Worm (Caenorhabditis elegans) whole organism, late embryonic: ENCODE results near the gene acn-1.

Experiments used
- C38D4.7 ChIP-seq: fragments of 200-800 bp; sonication (Bioruptor generic); optimal IDR thresholded peaks from 2 replicates; lab custom pipeline; 2018; ENCODE audit warnings: mild to moderate bottlenecking, missing genetic modification characterization, moderate library complexity, missing compliant biosample characterization
- F13H6.1 ChIP-seq: sonication (generic microtip); optimal IDR thresholded peaks from 2 replicates; lab custom pipeline; 2016; ENCODE audit warnings: missing genetic modification characterization, missing compliant biosample characterization
- K09A11.1 ChIP-seq: sonication (generic microtip); optimal IDR thresholded peaks from 2 replicates; lab custom pipeline; 2017; ENCODE audit warnings: antibody characterized with exemption, mild to moderate bottlenecking, missing genetic modification characterization, missing compliant biosample characterization; ENCODE audit not compliant: insufficient read depth
- T23F11.4 ChIP-seq: fragments of 200-800 bp; sonication (Bioruptor generic); optimal IDR thresholded peaks from 2 replicates; lab custom pipeline; 2018; ENCODE audit warnings: mild to moderate bottlenecking, missing genetic modification characterization, missing compliant biosample characterization
- Y22D7AL.16 ChIP-seq: sonication (generic microtip); optimal IDR thresholded peaks from 2 replicates; lab custom pipeline; 2016; ENCODE audit warnings: missing genetic modification characterization, missing compliant biosample characterization
- ama-1 ChIP-seq: fragments of 150-350 bp; optimal IDR thresholded peaks from 2 replicates; lab custom pipeline; 2014
- ceh-14 ChIP-seq: sonication (generic microtip); optimal IDR thresholded peaks from 2 replicates; lab custom pipeline; 2016; ENCODE audit warnings: missing genotype, missing genetic modification characterization, missing compliant biosample characterization
- ceh-18 ChIP-seq: sonication (generic microtip); optimal IDR thresholded peaks from 2 replicates; lab custom pipeline; 2016; ENCODE audit warnings: missing genetic modification characterization, missing compliant biosample characterization
- ceh-22 ChIP-seq: sonication (generic microtip); optimal IDR thresholded peaks from 2 replicates; lab custom pipeline; 2017; ENCODE audit warnings: missing biosample characterization, missing genetic modification characterization
- ceh-24 ChIP-seq: sonication (generic microtip); optimal IDR thresholded peaks from 2 replicates; lab custom pipeline; 2016; ENCODE audit warnings: mild to moderate bottlenecking, missing genetic modification characterization, missing compliant biosample characterization
- ceh-30 ChIP-seq: fragments of 150-350 bp; optimal IDR thresholded peaks from 2 replicates; lab custom pipeline; 2014; ENCODE audit warnings: missing biosample characterization, missing genetic modification characterization
- ceh-31 ChIP-seq: sonication (generic microtip); optimal IDR thresholded peaks from 2 replicates; lab custom pipeline; 2016; ENCODE audit warnings: missing genetic modification characterization, missing compliant biosample characterization
- ceh-34 ChIP-seq: sonication (generic microtip); optimal IDR thresholded peaks from 2 replicates; lab custom pipeline; 2016; ENCODE audit warnings: mild to moderate bottlenecking, missing genetic modification characterization, missing compliant biosample characterization
- ceh-48 ChIP-seq: sonication (generic microtip); optimal IDR thresholded peaks from 2 replicates; lab custom pipeline; 2016; ENCODE audit warnings: missing genetic modification characterization, inconsistent platforms, missing compliant biosample characterization
- ceh-6 ChIP-seq: fragments of 200-800 bp; sonication (Bioruptor generic); optimal IDR thresholded peaks from 2 replicates; lab custom pipeline; 2018; ENCODE audit warnings: mild to moderate bottlenecking, missing genetic modification characterization, missing compliant biosample characterization
- ceh-9 ChIP-seq: sonication (generic microtip); optimal IDR thresholded peaks from 2 replicates; lab custom pipeline; 2016; ENCODE audit warnings: mild to moderate bottlenecking, missing genetic modification characterization, inconsistent platforms, missing compliant biosample characterization
- che-1 ChIP-seq: sonication (generic microtip); optimal IDR thresholded peaks from 2 replicates; lab custom pipeline; 2016; ENCODE audit warnings: mild to moderate bottlenecking, missing genetic modification characterization, missing compliant biosample characterization
- dve-1 ChIP-seq: sonication (generic microtip); optimal IDR thresholded peaks from 2 replicates; lab custom pipeline; 2017; ENCODE audit warnings: antibody characterized with exemption, mild to moderate bottlenecking, missing genetic modification characterization, missing compliant biosample characterization
- elt-2 ChIP-seq: sonication (generic microtip); optimal IDR thresholded peaks from 2 replicates; lab custom pipeline; 2016; ENCODE audit warnings: missing genetic modification reagents, missing genetic modification characterization, missing compliant biosample characterization
- elt-4 ChIP-seq: sonication (generic microtip); optimal IDR thresholded peaks from 2 replicates; lab custom pipeline; 2016; ENCODE audit warnings: missing genetic modification characterization, missing compliant biosample characterization
- eyg-1 ChIP-seq: sonication (generic microtip); optimal IDR thresholded peaks from 2 replicates; lab custom pipeline; 2016; ENCODE audit warnings: missing genotype, missing genetic modification characterization, missing compliant biosample characterization
- fkh-6 ChIP-seq: sonication (generic microtip); optimal IDR thresholded peaks from 2 replicates; lab custom pipeline; 2016; ENCODE audit warnings: missing genetic modification characterization, missing compliant biosample characterization
- hlh-13 ChIP-seq: fragments of 200-800 bp; sonication (Bioruptor generic); optimal IDR thresholded peaks from 2 replicates; lab custom pipeline; 2018; ENCODE audit warnings: mild to moderate bottlenecking, missing genetic modification characterization, missing compliant biosample characterization
- hlh-15 ChIP-seq: sonication (generic microtip); optimal IDR thresholded peaks from 2 replicates; lab custom pipeline; 2016; ENCODE audit warnings: missing genetic modification characterization, missing compliant biosample characterization
- hlh-30 ChIP-seq: sonication (generic microtip); optimal IDR thresholded peaks from 2 replicates; lab custom pipeline; 2017; ENCODE audit warnings: antibody characterized with exemption, missing genetic modification characterization, missing compliant biosample characterization; ENCODE audit not compliant: insufficient read depth
- hlh-8 ChIP-seq: sonication (generic microtip); optimal IDR thresholded peaks from 2 replicates; lab custom pipeline; 2016; ENCODE audit warnings: missing genotype, missing genetic modification characterization, missing compliant biosample characterization
- lim-6 ChIP-seq: sonication (generic microtip); optimal IDR thresholded peaks from 2 replicates; lab custom pipeline; 2016; ENCODE audit warnings: missing genetic modification characterization, missing compliant biosample characterization
- lin-11 ChIP-seq: fragments of 200-800 bp; sonication (Bioruptor generic); optimal IDR thresholded peaks from 2 replicates; lab custom pipeline; 2018; ENCODE audit warnings: mild to moderate bottlenecking, missing genetic modification characterization, missing compliant biosample characterization
- madf-2 ChIP-seq: sonication (generic microtip); optimal IDR thresholded peaks from 2 replicates; lab custom pipeline; 2017; ENCODE audit warnings: missing genetic modification characterization, missing compliant biosample characterization
- nfya-1 ChIP-seq: sonication (generic microtip); optimal IDR thresholded peaks from 2 replicates; lab custom pipeline; 2017; ENCODE audit warnings: missing genetic modification characterization, mild to moderate bottlenecking, missing compliant biosample characterization, antibody characterized with exemption, moderate library complexity
- nhr-11 ChIP-seq: fragments of 150-350 bp; optimal IDR thresholded peaks from 2 replicates; lab custom pipeline; 2014; ENCODE audit warnings: missing biosample characterization, missing genetic modification characterization
- nhr-232 ChIP-seq: sonication (generic microtip); optimal IDR thresholded peaks from 2 replicates; lab custom pipeline; 2016; ENCODE audit warnings: missing genetic modification characterization, missing compliant biosample characterization
- npax-4 ChIP-seq: sonication (generic microtip); optimal IDR thresholded peaks from 2 replicates; lab custom pipeline; 2016; ENCODE audit warnings: missing genetic modification characterization, missing compliant biosample characterization
- odd-2 ChIP-seq: sonication (generic microtip); optimal IDR thresholded peaks from 2 replicates; lab custom pipeline; 2017; ENCODE audit warnings: antibody characterized with exemption, mild to moderate bottlenecking, missing genetic modification characterization, missing compliant biosample characterization
- pag-3 ChIP-seq: sonication (generic microtip); optimal IDR thresholded peaks from 2 replicates; lab custom pipeline; 2016; ENCODE audit warnings: missing compliant biosample characterization, missing genetic modification characterization, borderline replicate concordance
- pax-1 ChIP-seq: fragments of 150-350 bp; optimal IDR thresholded peaks from 2 replicates; lab custom pipeline; 2014; ENCODE audit warnings: missing biosample characterization, missing genetic modification characterization
- pha-2 ChIP-seq: sonication (generic microtip); optimal IDR thresholded peaks from 2 replicates; lab custom pipeline; 2017; ENCODE audit warnings: mild to moderate bottlenecking, missing genetic modification characterization, missing compliant biosample characterization
- pha-4 ChIP-seq: fragments of 150-350 bp; optimal IDR thresholded peaks from 2 replicates; lab custom pipeline; 2018; ENCODE audit warnings: missing biosample characterization, missing genetic modification reagents, missing genetic modification characterization
- pros-1 ChIP-seq: fragments of 150-350 bp; optimal IDR thresholded peaks from 2 replicates; lab custom pipeline; 2014; ENCODE audit warnings: missing biosample characterization, missing genetic modification reagents, missing genetic modification characterization
- ref-2 ChIP-seq: sonication (generic microtip); optimal IDR thresholded peaks from 2 replicates; lab custom pipeline; 2016; ENCODE audit warnings: missing genetic modification characterization, missing compliant biosample characterization
- sdc-2 ChIP-seq: sonication (generic microtip); optimal IDR thresholded peaks from 2 replicates; lab custom pipeline; 2016; ENCODE audit warnings: missing genotype, missing genetic modification characterization, missing compliant biosample characterization
- sox-4 ChIP-seq: sonication (generic microtip); optimal IDR thresholded peaks from 2 replicates; lab custom pipeline; 2017; ENCODE audit warnings: mild to moderate bottlenecking, missing genetic modification characterization, inconsistent platforms, missing compliant biosample characterization
- syd-9 ChIP-seq: sonication (generic microtip); optimal IDR thresholded peaks from 2 replicates; lab custom pipeline; 2016; ENCODE audit warnings: mild to moderate bottlenecking, missing genetic modification characterization, moderate library complexity, missing compliant biosample characterization
- tbx-7 ChIP-seq: sonication (generic microtip); optimal IDR thresholded peaks from 2 replicates; lab custom pipeline; 2016; ENCODE audit warnings: missing genotype, missing genetic modification characterization, missing compliant biosample characterization
- unc-3 ChIP-seq, 2 experiments: fragments of 200-800 bp in 1 of 2; sonication (Bioruptor generic) in 1 of 2; sonication (generic microtip) in 1 of 2; conservative IDR thresholded peaks in 1 of 2; optimal IDR thresholded peaks in 1 of 2; 2 replicates each; pipeline versions ENCODE4 v1.3.6 to Lab custom; 2016 to 2022; ENCODE audit warnings: missing compliant biosample characterization in 2 of 2, missing genetic modification characterization in 2 of 2, missing genetic modification reagents in 1 of 2
- unc-42 ChIP-seq: sonication (generic microtip); optimal IDR thresholded peaks from 2 replicates; lab custom pipeline; 2016; ENCODE audit warnings: missing genotype, missing genetic modification characterization, missing compliant biosample characterization
- unc-55 ChIP-seq: sonication (generic microtip); optimal IDR thresholded peaks from 2 replicates; lab custom pipeline; 2017; ENCODE audit warnings: missing biosample characterization, missing genetic modification reagents, missing genetic modification characterization
- unc-86 ChIP-seq: sonication (generic microtip); optimal IDR thresholded peaks from 2 replicates; lab custom pipeline; 2016; ENCODE audit warnings: missing genetic modification characterization, missing compliant biosample characterization
- zip-5 ChIP-seq: sonication (generic microtip); optimal IDR thresholded peaks from 2 replicates; lab custom pipeline; 2016; ENCODE audit warnings: missing genetic modification characterization, missing compliant biosample characterization
- ztf-16 ChIP-seq: sonication (generic microtip); optimal IDR thresholded peaks from 2 replicates; lab custom pipeline; 2017; ENCODE audit warnings: missing genetic modification characterization, missing compliant biosample characterization

Gene acn-1

ce11 chrX:5086212-5086611 is 10.7 kb downstream of the acn-1 start:
- no peak for TF ChIP-seq zip-5 (tag; lab: Kevin White, UChicago)
- TF ChIP-seq T23F11.4 (GFP tag; lab: Kevin White, UChicago), result no peak
- TF ChIP-seq hlh-30, result no peak
- TF ChIP-seq ceh-9 (tag; lab: Kevin White, UChicago), result no peak
- TF ChIP-seq C38D4.7 (GFP tag; lab: Kevin White, UChicago), result no peak
- TF ChIP-seq, all 69 proteins: peak for 0

- TF ChIP-seq nhr-11 (tag; lab: Kevin White, UChicago), result no peak
- peak; percentile 92 for TF ChIP-seq unc-42 (tag; lab: Kevin White, UChicago)
- TF ChIP-seq madf-2 (tag; lab: Kevin White, UChicago), result peak; percentile 92
- no peak for TF ChIP-seq ama-1 (lab: Kevin White, UChicago)
- peak; percentile 49 for TF ChIP-seq tbx-7 (tag; lab: Kevin White, UChicago)
- TF ChIP-seq ceh-30 (tag; lab: Kevin White, UChicago), result peak; percentile 94
- peak; percentile 91 for TF ChIP-seq C38D4.7 (GFP tag; lab: Kevin White, UChicago)
- peak; percentile 94 for TF ChIP-seq unc-3 (GFP tag; conservative IDR thresholded peaks at IDR 0.05; lab: Robert Waterston, UW)
- peak; percentile 90 for TF ChIP-seq unc-3 (tag; optimal IDR thresholded peaks at IDR 0.05; lab: Kevin White, UChicago)
- peak; percentile 94 for TF ChIP-seq ref-2 (tag; lab: Kevin White, UChicago)
- TF ChIP-seq elt-4 (tag; lab: Kevin White, UChicago), result peak; percentile 74
- TF ChIP-seq ceh-18 (tag; lab: Kevin White, UChicago), result peak; percentile 95
- TF ChIP-seq pros-1 (tag; lab: Kevin White, UChicago), result peak; percentile 70
- peak; percentile 92 for TF ChIP-seq ceh-6 (GFP tag; lab: Kevin White, UChicago)
- TF ChIP-seq ceh-34 (tag; lab: Kevin White, UChicago), result peak; percentile 96
- TF ChIP-seq eyg-1 (tag; lab: Kevin White, UChicago), result peak; percentile 88
- TF ChIP-seq che-1 (tag; lab: Kevin White, UChicago), result peak; percentile 92
- TF ChIP-seq pha-4 (tag; lab: Kevin White, UChicago), result no peak
- TF ChIP-seq sdc-2 (tag; lab: Kevin White, UChicago), result peak; percentile 91
- TF ChIP-seq ceh-24 (tag; lab: Kevin White, UChicago), result peak; percentile 87
- TF ChIP-seq lim-6 (tag; lab: Kevin White, UChicago), result peak; percentile 91
- peak; percentile 96 for TF ChIP-seq sox-4 (tag; lab: Kevin White, UChicago)
- TF ChIP-seq pax-1 (tag; lab: Kevin White, UChicago), result peak; percentile 5
- peak; percentile 88 for TF ChIP-seq npax-4 (tag; lab: Kevin White, UChicago)
- peak; percentile 71 for TF ChIP-seq odd-2 (tag; lab: Kevin White, UChicago)
- peak; percentile 95 for TF ChIP-seq Y22D7AL.16 (tag; lab: Kevin White, UChicago)
- TF ChIP-seq dve-1 (tag; lab: Kevin White, UChicago), result peak; percentile 94
- TF ChIP-seq pag-3 (tag; lab: Kevin White, UChicago), result peak; percentile 90
- TF ChIP-seq hlh-13 (GFP tag; lab: Kevin White, UChicago), result peak; percentile 92
- peak; percentile 85 for TF ChIP-seq zip-5 (tag; lab: Kevin White, UChicago)
- peak; percentile 86 for TF ChIP-seq nhr-232 (tag; lab: Kevin White, UChicago)
- TF ChIP-seq hlh-15 (tag; lab: Kevin White, UChicago), result peak; percentile 88
- peak; percentile 84 for TF ChIP-seq hlh-8 (tag; lab: Kevin White, UChicago)
- peak; percentile 97 for TF ChIP-seq elt-2 (tag; lab: Kevin White, UChicago)
- peak; percentile 89 for TF ChIP-seq ceh-48
- TF ChIP-seq fkh-6, result peak; percentile 93
- peak; percentile 97 for TF ChIP-seq ceh-14 (tag; lab: Kevin White, UChicago)
- peak; percentile 23 for TF ChIP-seq unc-55 (GFP tag; lab: Kevin White, UChicago)
- TF ChIP-seq ceh-31 (tag; lab: Kevin White, UChicago), result peak; percentile 91
- peak; percentile 92 for TF ChIP-seq lin-11 (tag; lab: Kevin White, UChicago)
- TF ChIP-seq F13H6.1 (tag; lab: Kevin White, UChicago), result peak; percentile 96
- peak; percentile 89 for TF ChIP-seq ztf-16 (tag; lab: Kevin White, UChicago)
- peak; percentile 89 for TF ChIP-seq K09A11.1 (tag; lab: Kevin White, UChicago)
- peak; percentile 94 for TF ChIP-seq unc-86
- peak; percentile 95 for TF ChIP-seq pha-2 (tag; lab: Kevin White, UChicago)
- peak; percentile 93 for TF ChIP-seq syd-9
- TF ChIP-seq nfya-1, result peak; percentile 85
- peak; percentile 68 for TF ChIP-seq hlh-30
- no peak for TF ChIP-seq ceh-22
Measured at ce11 chrX:5085465-5085864, 11.4 kb downstream of the acn-1 start.
